Fruit fly (Drosophila melanogaster) ovary, adult (tissue): ENCODE data around the gene HtrA2.

Source experiments
- CG17801 ChIP-seq: fragments of 200-800 bp; optimal IDR thresholded peaks from 2 replicates; lab custom pipeline; 2019; ENCODE audit warnings: missing biosample characterization, mild to moderate bottlenecking, missing genetic modification characterization, moderate library complexity; ENCODE audit not compliant: partially characterized antibody

Gene HtrA2

dm6 chr3R:14471426-14471825 is 40.1 kb downstream of the HtrA2 start:
- no peak for TF ChIP-seq CG17801 (GFP tag; lab: Kevin White, UChicago)

- no peak for TF ChIP-seq CG17801 (GFP tag; lab: Kevin White, UChicago)
These were observed 40.9 kb downstream of the HtrA2 start for dm6 chr3R:14470630-14471029.

DNA sequence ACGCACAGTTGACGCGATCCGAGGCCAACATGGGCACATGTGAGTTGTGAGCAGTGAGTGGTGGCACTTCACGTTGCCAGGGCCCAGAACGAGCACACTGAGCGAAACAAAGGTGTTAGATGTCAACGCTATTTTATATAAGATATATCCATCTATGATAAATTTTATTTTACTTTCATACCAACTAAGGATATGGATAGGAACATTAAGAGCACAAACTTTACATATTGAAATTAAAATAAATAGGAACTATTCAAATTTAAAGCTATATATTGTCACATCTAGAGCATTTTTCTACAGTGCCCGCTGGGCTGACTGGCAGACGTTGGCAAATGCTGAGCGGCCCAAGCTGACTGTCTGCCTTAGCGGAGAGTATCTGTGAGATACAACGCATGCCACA is 41.8 kb downstream of the HtrA2 start:
- TF ChIP-seq CG17801 (GFP tag; lab: Kevin White, UChicago), result no peak

dm6 chr3R:14468652-14469289 is 42.7 kb downstream of the HtrA2 start:
- TF ChIP-seq CG17801 (GFP tag; lab: Kevin White, UChicago), result no peak

DNA sequence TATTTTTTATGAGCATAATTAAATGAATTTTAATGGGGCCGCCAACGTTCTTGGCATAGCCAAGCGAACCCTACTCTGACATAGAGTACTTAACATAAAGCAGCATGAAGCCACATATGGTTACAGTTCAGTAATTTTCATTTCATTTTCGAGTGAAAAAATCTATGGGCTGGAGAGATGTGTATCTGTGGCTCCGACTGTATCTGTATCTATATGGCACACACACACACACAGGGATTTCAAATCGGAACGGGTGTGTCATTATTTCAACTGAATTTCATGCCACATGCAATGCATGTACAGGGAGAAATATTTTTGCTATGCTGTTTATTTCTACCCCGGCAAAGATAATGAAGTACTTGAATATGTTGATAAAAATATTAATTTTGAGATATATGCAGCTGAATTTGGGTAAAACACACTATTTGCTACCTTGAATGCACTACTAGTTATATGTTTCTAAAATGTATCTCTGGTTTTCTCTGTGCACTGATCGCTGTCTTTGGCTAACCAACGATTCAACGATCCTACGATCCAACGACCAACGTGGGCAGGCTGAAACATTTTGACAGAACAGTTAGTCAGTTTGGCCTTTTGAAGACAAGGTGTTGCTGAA is 44.2 kb downstream of the HtrA2 start:
- TF ChIP-seq CG17801 (GFP tag; lab: Kevin White, UChicago), result no peak

DNA sequence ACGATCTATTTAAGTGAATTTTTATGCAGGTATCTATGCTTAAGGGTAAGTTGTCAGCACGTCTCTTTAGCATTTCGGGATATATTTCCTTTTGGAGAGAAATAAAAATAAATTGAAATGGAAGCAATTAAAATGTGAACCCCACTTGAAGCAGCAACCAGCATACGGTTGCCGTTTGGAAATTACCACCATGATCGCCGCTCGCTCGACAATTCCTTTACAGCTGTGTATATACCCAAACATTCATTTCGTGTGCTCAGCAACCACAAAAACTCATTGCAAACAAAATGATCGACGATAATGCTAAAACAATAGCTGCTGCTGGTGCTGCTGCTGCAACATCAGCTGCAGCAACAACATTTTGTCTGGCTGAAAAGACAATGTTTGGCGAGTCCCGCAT is 45.2 kb downstream of the HtrA2 start:
- TF ChIP-seq CG17801 (GFP tag; lab: Kevin White, UChicago), result no peak

DNA sequence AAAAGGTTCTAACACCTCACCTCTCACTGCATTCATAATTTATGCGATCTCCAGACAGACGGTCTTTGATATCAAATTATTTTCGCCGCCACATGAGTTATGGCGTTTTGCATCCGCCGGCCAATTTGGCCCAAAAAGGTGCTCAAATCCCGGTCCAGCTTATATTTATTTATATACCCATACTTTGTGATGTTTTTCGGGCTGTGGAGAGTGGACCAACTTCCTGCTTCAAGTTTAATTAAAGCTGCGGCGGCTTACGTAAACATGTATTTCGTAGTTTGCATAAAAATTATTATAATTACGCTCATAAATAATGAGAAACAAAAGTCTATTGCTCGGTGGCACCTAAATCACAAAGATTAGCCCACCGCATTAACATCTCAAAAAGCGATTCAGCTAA is 46.3 kb downstream of the HtrA2 start:
- no peak for TF ChIP-seq CG17801 (GFP tag; lab: Kevin White, UChicago)

dm6 chr3R:14464423-14464822 is 47.1 kb downstream of the HtrA2 start:
- TF ChIP-seq CG17801 (GFP tag; lab: Kevin White, UChicago), result no peak

DNA sequence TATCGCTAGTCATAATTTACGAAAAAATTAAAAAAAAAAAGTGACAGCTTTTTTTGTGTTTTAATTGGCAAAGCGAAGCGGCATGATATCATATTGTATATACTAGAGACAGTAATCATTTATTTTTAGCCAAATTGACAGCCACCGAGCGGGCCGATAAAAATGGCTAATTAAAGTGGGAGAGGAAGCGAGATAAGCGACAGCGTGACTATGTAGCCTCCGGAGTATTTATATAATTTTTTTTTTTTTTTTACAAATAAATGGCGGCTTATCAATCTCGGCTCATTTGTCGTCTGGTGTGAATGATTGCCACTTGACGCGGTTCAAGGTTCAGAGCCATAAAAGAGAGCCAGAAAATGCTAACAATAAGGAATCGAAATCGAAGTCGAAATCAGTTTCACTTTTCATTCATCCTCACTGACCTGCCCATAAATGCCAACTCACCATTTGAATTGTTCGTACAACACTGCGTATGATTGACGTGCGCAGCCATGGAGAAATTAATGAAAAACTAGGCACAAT is 48.6 kb downstream of the HtrA2 start:
- no peak for TF ChIP-seq CG17801 (GFP tag; lab: Kevin White, UChicago)

DNA sequence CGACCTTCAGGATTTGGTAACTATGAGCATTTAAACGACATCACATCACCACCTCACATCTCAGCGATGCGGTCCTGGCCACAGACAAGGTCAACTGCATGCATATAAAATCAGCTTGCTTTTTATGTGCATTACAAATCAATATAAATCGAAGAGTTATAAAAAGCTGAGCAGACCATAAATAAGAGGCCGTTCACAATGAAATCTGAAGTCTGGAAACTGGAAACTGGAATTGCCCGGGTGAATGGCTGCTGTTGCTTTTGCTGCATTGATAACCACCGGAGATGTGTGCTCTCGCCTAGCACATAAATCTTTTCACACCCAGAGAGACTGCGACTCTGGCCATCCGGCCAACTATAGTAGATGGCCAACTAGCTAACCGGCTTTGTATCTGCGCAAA is 49.2 kb downstream of the HtrA2 start:
- TF ChIP-seq CG17801 (GFP tag; lab: Kevin White, UChicago), result no peak

dm6 chr3R:14460305-14460704 is 51.2 kb downstream of the HtrA2 start:
- TF ChIP-seq CG17801 (GFP tag; lab: Kevin White, UChicago), result no peak
